In the genomic region with DNA sequence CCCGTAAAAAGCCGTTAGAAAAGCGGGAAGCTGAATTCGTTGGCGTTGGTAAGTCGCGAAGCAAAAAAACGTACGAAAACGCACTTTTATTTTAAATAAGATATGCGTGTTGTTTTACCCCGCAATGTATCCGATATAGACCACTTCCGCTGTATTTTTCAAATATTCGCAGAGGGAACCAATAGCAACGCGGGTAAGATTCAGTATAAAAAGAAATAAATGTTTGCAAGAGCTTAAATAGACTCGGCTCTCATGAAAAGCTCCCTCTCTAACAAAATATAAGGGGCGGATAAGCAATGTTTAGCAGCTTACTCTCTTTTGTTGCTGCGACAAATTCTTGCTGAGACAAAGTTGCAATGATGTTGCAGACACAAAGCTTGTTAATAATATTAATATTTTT, we compare ENCODE assay signal across 4 fruit fly cellular contexts.
TF ChIP-seq lines count a peak whose summit lies in the region.

A gene (minus strand): TSS at position 207 of the 400 bp plus-strand sequence.

- no peak for TF ChIP-seq CTCF in whole organism, embryonic (GFP tag; optimal IDR thresholded peaks at IDR 0.05; lab: Kevin White, UChicago)

TF ChIP-seq in whole organism, adult, 20 proteins besides CTCF, POLR2A, EP300 and RAD21:
- TF ChIP-seq CG7045 (GFP tag; optimal IDR thresholded peaks at IDR 0.05; lab: Kevin White, UChicago) (no peak), pad (GFP tag; optimal IDR thresholded peaks at IDR 0.05; lab: Kevin White, UChicago) (no peak), kay (GFP tag; lab: Kevin White, UChicago; ENCODE audit: borderline replicate concordance) (peak; percentile 23), toe (GFP tag; optimal IDR thresholded peaks at IDR 0.05; lab: Kevin White, UChicago) (no peak)

TF ChIP-seq in whole organism, embryonic, 481 proteins besides CTCF, POLR2A, EP300 and RAD21 (continues in another document):
- TF ChIP-seq dmrt99B (tag; optimal IDR thresholded peaks at IDR 0.05; lab: Kevin White, UChicago): no peak
- TF ChIP-seq dati (GFP tag; IDR thresholded peaks at IDR 0.05; lab: Robert Waterston, UW): no peak
- TF ChIP-seq CG3281 (GFP tag; optimal IDR thresholded peaks at IDR 0.05; lab: Kevin White, UChicago): peak; percentile 35
- peak; percentile 67 for TF ChIP-seq Jarid2 (GFP tag; optimal IDR thresholded peaks at IDR 0.05; lab: Kevin White, UChicago)
- no peak for TF ChIP-seq CG16863 (GFP tag; optimal IDR thresholded peaks at IDR 0.05; lab: Kevin White, UChicago)
- peak; percentile 13 for TF ChIP-seq CG13624 (GFP tag; optimal IDR thresholded peaks at IDR 0.05; lab: Kevin White, UChicago)
- TF ChIP-seq chinmo (GFP tag; IDR thresholded peaks at IDR 0.05; lab: Robert Waterston, UW; ENCODE audit: partially characterized antibody): peak; percentile 73; the same call in 1 of the 4 replicates
- TF ChIP-seq Drgx (GFP tag; IDR thresholded peaks at IDR 0.05; lab: Robert Waterston, UW): 0 out of 2 replicates have a peak, but pooled peaks have one; percentile 8
- TF ChIP-seq ci (GFP tag; IDR thresholded peaks at IDR 0.05; lab: Robert Waterston, UW): 0 out of 3 replicates have a peak, but pooled peaks have one; percentile 7
- peak; percentile 84 for TF ChIP-seq Med (GFP tag; lab: Kevin White, UChicago)
- TF ChIP-seq Nf-YC (tag; optimal IDR thresholded peaks at IDR 0.05; lab: Kevin White, UChicago): peak; percentile 14
- TF ChIP-seq Opbp (GFP tag; IDR thresholded peaks at IDR 0.05; lab: Robert Waterston, UW; ENCODE audit: partially characterized antibody): 0 out of 3 replicates have a peak, but pooled peaks have one; percentile 10
- TF ChIP-seq abd-A (tag; optimal IDR thresholded peaks at IDR 0.05; lab: Kevin White, UChicago): no peak
- TF ChIP-seq scrt (GFP tag; optimal IDR thresholded peaks at IDR 0.05; lab: Kevin White, UChicago): peak; percentile 9
- TF ChIP-seq CG7928 (GFP tag; optimal IDR thresholded peaks at IDR 0.05; lab: Kevin White, UChicago): peak; percentile 9
- no peak for TF ChIP-seq GATAe (GFP tag; conservative IDR thresholded peaks at IDR 0.05; lab: Robert Waterston, UW)
- TF ChIP-seq Trl (optimal IDR thresholded peaks at IDR 0.05; lab: Kevin White, UChicago): peak; percentile 67 to 76
- no peak for TF ChIP-seq Trl (GFP tag; optimal IDR thresholded peaks at IDR 0.05; lab: Kevin White, UChicago)
- TF ChIP-seq Nf-YB (GFP tag; optimal IDR thresholded peaks at IDR 0.05; lab: Kevin White, UChicago): peak; percentile 28
- no peak for TF ChIP-seq CG15011 (GFP tag; optimal IDR thresholded peaks at IDR 0.05; lab: Kevin White, UChicago)
- 0 out of 2 replicates have a peak, but pooled peaks have one; percentile 25 for TF ChIP-seq CG13287 (GFP tag; IDR thresholded peaks at IDR 0.05; lab: Robert Waterston, UW; ENCODE audit: partially characterized antibody)
- TF ChIP-seq Oaz (GFP tag; IDR thresholded peaks at IDR 0.05; lab: Robert Waterston, UW): no peak
- peak; percentile 15 for TF ChIP-seq CG6854 (GFP tag; optimal IDR thresholded peaks at IDR 0.05; lab: Kevin White, UChicago)
- TF ChIP-seq gro (GFP tag; optimal IDR thresholded peaks at IDR 0.05; lab: Kevin White, UChicago): peak; percentile 7
- 0 out of 2 replicates have a peak, but pooled peaks have one; percentile 13 for TF ChIP-seq CG17328 (GFP tag; IDR thresholded peaks at IDR 0.05; lab: Robert Waterston, UW)

TF ChIP-seq in whole organism, prepupa, 60 proteins besides CTCF, POLR2A, EP300 and RAD21:
- no peak for TF ChIP-seq salr (GFP tag; optimal IDR thresholded peaks at IDR 0.05; lab: Kevin White, UChicago)
- no peak for TF ChIP-seq pdm3 (GFP tag; optimal IDR thresholded peaks at IDR 0.05; lab: Kevin White, UChicago)
- TF ChIP-seq Blimp-1 (GFP tag; optimal IDR thresholded peaks at IDR 0.05; lab: Kevin White, UChicago): no peak
- TF ChIP-seq spab (GFP tag; optimal IDR thresholded peaks at IDR 0.05; lab: Kevin White, UChicago): no peak
- peak; percentile 48 for TF ChIP-seq fkh (GFP tag; optimal IDR thresholded peaks at IDR 0.05; lab: Kevin White, UChicago)
- peak; percentile 26; the same call in 1 of the 2 replicates for TF ChIP-seq CG15336 (GFP tag; IDR thresholded peaks at IDR 0.05; lab: Robert Waterston, UW)
- no peak for TF ChIP-seq Eip93F (GFP tag; optimal IDR thresholded peaks at IDR 0.05; lab: Kevin White, UChicago)
- TF ChIP-seq Hr38 (GFP tag; optimal IDR thresholded peaks at IDR 0.05; lab: Kevin White, UChicago): no peak
- TF ChIP-seq dsx (GFP tag; optimal IDR thresholded peaks at IDR 0.05; lab: Kevin White, UChicago; ENCODE audit: poor library complexity, severe bottlenecking): no peak
- TF ChIP-seq Ets96B (tag; optimal IDR thresholded peaks at IDR 0.05; lab: Kevin White, UChicago): no peak
- TF ChIP-seq Lpt (GFP tag; optimal IDR thresholded peaks at IDR 0.05; lab: Kevin White, UChicago): no peak
- TF ChIP-seq net (GFP tag; optimal IDR thresholded peaks at IDR 0.05; lab: Kevin White, UChicago): peak; percentile 14

TF ChIP-seq in whole organism, pupa, 21 proteins besides CTCF, POLR2A, EP300 and RAD21:
- TF ChIP-seq CG12605 (GFP tag; IDR thresholded peaks at IDR 0.05; lab: Robert Waterston, UW) (peak; percentile 51), CG4496 (GFP tag; IDR thresholded peaks at IDR 0.05; lab: Robert Waterston, UW) (peak; percentile 41; the same call in 2 of the 3 replicates), Ets98B (GFP tag; IDR thresholded peaks at IDR 0.05; lab: Robert Waterston, UW) (0 out of 2 replicates have a peak, but pooled peaks have one; percentile 19), CG15710 (tag; optimal IDR thresholded peaks at IDR 0.05; lab: Kevin White, UChicago) (no peak), D1 (tag; optimal IDR thresholded peaks at IDR 0.05; lab: Kevin White, UChicago) (no peak), gl (tag; optimal IDR thresholded peaks at IDR 0.05; lab: Kevin White, UChicago) (no peak)
TF ChIP-seq in whole organism, pupa: peak in this region for 3.
